Worm (Caenorhabditis elegans) whole organism, L1 larva: ENCODE measurements around the gene R10D12.1.

ENCODE experiments used
- fos-1 ChIP-seq: fragments of 150-350 bp; optimal IDR thresholded peaks from 2 replicates; lab custom pipeline; 2014; ENCODE audit warnings: missing biosample characterization, missing genetic modification characterization
- mef-2 ChIP-seq: fragments of 150-350 bp; optimal IDR thresholded peaks from 2 replicates; lab custom pipeline; 2014; ENCODE audit warnings: missing biosample characterization, missing genetic modification characterization
- nhr-12 ChIP-seq: sonication (generic microtip); optimal IDR thresholded peaks from 2 replicates; lab custom pipeline; 2017; ENCODE audit warnings: missing biosample characterization, missing genetic modification characterization
- nhr-28 ChIP-seq: fragments of 150-350 bp; optimal IDR thresholded peaks from 2 replicates; lab custom pipeline; 2014; ENCODE audit warnings: missing biosample characterization, missing genetic modification characterization
- unc-130 ChIP-seq: fragments of 150-350 bp; optimal IDR thresholded peaks from 2 replicates; lab custom pipeline; 2017; ENCODE audit warnings: missing biosample characterization, missing genetic modification characterization, inconsistent platforms
- unc-62 ChIP-seq: fragments of 150-350 bp; optimal IDR thresholded peaks from 2 replicates; lab custom pipeline; 2014; ENCODE audit warnings: missing biosample characterization, missing genetic modification reagents, missing genetic modification characterization

- no peak for TF ChIP-seq unc-130 (tag; lab: Kevin White, UChicago)
- no peak for TF ChIP-seq mef-2 (tag; lab: Kevin White, UChicago)
- no peak for TF ChIP-seq nhr-12 (tag; lab: Kevin White, UChicago)
- TF ChIP-seq unc-62: no peak
- TF ChIP-seq nhr-28 (tag; lab: Kevin White, UChicago): no peak
- no peak for TF ChIP-seq fos-1 (tag; lab: Kevin White, UChicago)
Measured at ce11 chrV:13918341-13918740, 16.1 kb downstream of the R10D12.1 start, which contains the start of gene str-250.
